Comparison of ENCODE assay signal across 1 fruit fly cellular context in genomic region chr3L:15116536-15116935, dm6.
TF ChIP-seq lines count a peak whose summit lies in the region.

Cep135 (plus strand) TSS chr3L:15116737.

TF ChIP-seq in whole organism, embryonic, 481 proteins besides CTCF, POLR2A, EP300 and RAD21 (continued from another document):
- TF ChIP-seq nom (GFP tag; optimal IDR thresholded peaks at IDR 0.05; lab: Kevin White, UChicago) (peak; percentile 0), Dip2 (GFP tag; IDR thresholded peaks at IDR 0.05; lab: Robert Waterston, UW) (no peak), chm (GFP tag; IDR thresholded peaks at IDR 0.05; lab: Robert Waterston, UW) (no peak), gfzf (GFP tag; optimal IDR thresholded peaks at IDR 0.05; lab: Kevin White, UChicago) (peak; percentile 55), CG12391 (tag; optimal IDR thresholded peaks at IDR 0.05; lab: Kevin White, UChicago) (no peak), Dll (GFP tag; IDR thresholded peaks at IDR 0.05; lab: Robert Waterston, UW; ENCODE audit: partially characterized antibody) (peak; percentile 92), CG4820 (GFP tag; optimal IDR thresholded peaks at IDR 0.05; lab: Kevin White, UChicago) (no peak), CG13287 (GFP tag; IDR thresholded peaks at IDR 0.05; lab: Robert Waterston, UW; ENCODE audit: partially characterized antibody) (peak; percentile 96), CG10267 (tag; optimal IDR thresholded peaks at IDR 0.05; lab: Kevin White, UChicago) (peak; percentile 80), hth (optimal IDR thresholded peaks at IDR 0.05; lab: Kevin White, UChicago) (no peak), lbe (GFP tag; optimal IDR thresholded peaks at IDR 0.05; lab: Kevin White, UChicago) (no peak), Stat92E (GFP tag; optimal IDR thresholded peaks at IDR 0.05; lab: Kevin White, UChicago) (peak in 1 of 3 experiments; percentile 15), her (GFP tag; optimal IDR thresholded peaks at IDR 0.05; lab: Kevin White, UChicago) (no peak), chif (GFP tag; optimal IDR thresholded peaks at IDR 0.05; lab: Kevin White, UChicago) (no peak), CG7839 (tag; optimal IDR thresholded peaks at IDR 0.05; lab: Kevin White, UChicago) (no peak), CG2129 (GFP tag; IDR thresholded peaks at IDR 0.05; lab: Robert Waterston, UW; ENCODE audit: partially characterized antibody) (peak; percentile 48), Opbp (GFP tag; IDR thresholded peaks at IDR 0.05; lab: Robert Waterston, UW; ENCODE audit: partially characterized antibody) (peak; percentile 79; the same call in 2 of the 3 replicates), Lpt (GFP tag; optimal IDR thresholded peaks at IDR 0.05; lab: Kevin White, UChicago) (no peak), lab (GFP tag; optimal IDR thresholded peaks at IDR 0.05; lab: Kevin White, UChicago) (no peak), CG2116 (GFP tag; optimal IDR thresholded peaks at IDR 0.05; lab: Kevin White, UChicago) (peak; percentile 84), Taf1 (GFP tag; IDR thresholded peaks at IDR 0.05; lab: Robert Waterston, UW) (no peak), Ets65A (GFP tag; lab: Kevin White, UChicago) (no peak), amos (GFP tag; IDR thresholded peaks at IDR 0.05; lab: Robert Waterston, UW; ENCODE audit: partially characterized antibody) (peak; percentile 80; the same call in 1 of the 2 replicates), ato (GFP tag; IDR thresholded peaks at IDR 0.05; lab: Robert Waterston, UW; ENCODE audit: partially characterized antibody) (peak; percentile 92), Nf-YC (tag; optimal IDR thresholded peaks at IDR 0.05; lab: Kevin White, UChicago) (no peak), ab (GFP tag; optimal IDR thresholded peaks at IDR 0.05; lab: Kevin White, UChicago) (no peak), otp (GFP tag; IDR thresholded peaks at IDR 0.05; lab: Robert Waterston, UW) (no peak), bbx (GFP tag; IDR thresholded peaks at IDR 0.05; lab: Robert Waterston, UW; ENCODE audit: partially characterized antibody) (peak; percentile 85), cas (GFP tag; IDR thresholded peaks at IDR 0.05; lab: Robert Waterston, UW) (no peak), CG6683 (GFP tag; optimal IDR thresholded peaks at IDR 0.05; lab: Kevin White, UChicago) (no peak), stwl (tag; optimal IDR thresholded peaks at IDR 0.05; lab: Kevin White, UChicago) (peak; percentile 94), Abd-B (GFP tag; optimal IDR thresholded peaks at IDR 0.05; lab: Kevin White, UChicago) (no peak), CG3995 (GFP tag; optimal IDR thresholded peaks at IDR 0.05; lab: Kevin White, UChicago) (no peak), CG16813 (GFP tag; IDR thresholded peaks at IDR 0.05; lab: Robert Waterston, UW; ENCODE audit: partially characterized antibody) (peak; percentile 83), Scr (GFP tag; IDR thresholded peaks at IDR 0.05; lab: Robert Waterston, UW; ENCODE audit: partially characterized antibody) (peak; percentile 82), mld (GFP tag; IDR thresholded peaks at IDR 0.05; lab: Robert Waterston, UW; ENCODE audit: partially characterized antibody) (peak; percentile 93), kni (GFP tag; optimal IDR thresholded peaks at IDR 0.05; lab: Kevin White, UChicago) (no peak), gt (GFP tag; IDR thresholded peaks at IDR 0.05; lab: Robert Waterston, UW) (no peak), hb (GFP tag; IDR thresholded peaks at IDR 0.05; lab: Robert Waterston, UW; ENCODE audit: partially characterized antibody) (peak; percentile 85), pzg (GFP tag; optimal IDR thresholded peaks at IDR 0.05; lab: Kevin White, UChicago) (peak; percentile 71), Bgb (GFP tag; IDR thresholded peaks at IDR 0.05; lab: Robert Waterston, UW; ENCODE audit: partially characterized antibody) (peak; percentile 87), chinmo (GFP tag; IDR thresholded peaks at IDR 0.05; lab: Robert Waterston, UW; ENCODE audit: partially characterized antibody) (peak; percentile 86; the same call in 2 of the 4 replicates), CG9609 (GFP tag; optimal IDR thresholded peaks at IDR 0.05; lab: Kevin White, UChicago) (no peak), CG42726 (GFP tag; IDR thresholded peaks at IDR 0.05; lab: Robert Waterston, UW; ENCODE audit: partially characterized antibody) (peak; percentile 51; the same call in 1 of the 2 replicates), sob (GFP tag; IDR thresholded peaks at IDR 0.05; lab: Robert Waterston, UW) (no peak), YL-1 (GFP tag; optimal IDR thresholded peaks at IDR 0.05; lab: Kevin White, UChicago) (peak; percentile 20), unc-4 (GFP tag; IDR thresholded peaks at IDR 0.05; lab: Robert Waterston, UW; ENCODE audit: partially characterized antibody) (peak; percentile 80), gcm2 (GFP tag; optimal IDR thresholded peaks at IDR 0.05; lab: Kevin White, UChicago) (no peak), Doc3 (GFP tag; IDR thresholded peaks at IDR 0.05; lab: Robert Waterston, UW; ENCODE audit: partially characterized antibody) (peak; percentile 82), HmgZ (tag; optimal IDR thresholded peaks at IDR 0.05; lab: Kevin White, UChicago) (no peak), CG4617 (GFP tag; optimal IDR thresholded peaks at IDR 0.05; lab: Kevin White, UChicago; ENCODE audit: borderline replicate concordance) (peak; percentile 36), vfl (GFP tag; optimal IDR thresholded peaks at IDR 0.05; lab: Kevin White, UChicago) (no peak), CG15601 (tag; optimal IDR thresholded peaks at IDR 0.05; lab: Kevin White, UChicago) (peak; percentile 100), Dp (GFP tag; optimal IDR thresholded peaks at IDR 0.05; lab: Kevin White, UChicago) (peak; percentile 81), pfk (GFP tag; optimal IDR thresholded peaks at IDR 0.05; lab: Kevin White, UChicago) (no peak), Dref (GFP tag; IDR thresholded peaks at IDR 0.05; lab: Robert Waterston, UW) (peak; percentile 90), CG32772 (GFP tag; IDR thresholded peaks at IDR 0.05; lab: Robert Waterston, UW) (no peak), Myb (GFP tag; optimal IDR thresholded peaks at IDR 0.05; lab: Kevin White, UChicago) (peak; percentile 96), CG6791 (GFP tag; IDR thresholded peaks at IDR 0.05; lab: Robert Waterston, UW; ENCODE audit: partially characterized antibody) (peak; percentile 90), sna (GFP tag; IDR thresholded peaks at IDR 0.05; lab: Robert Waterston, UW; ENCODE audit: partially characterized antibody) (peak; percentile 98), CG17829 (tag; optimal IDR thresholded peaks at IDR 0.05; lab: Kevin White, UChicago) (peak; percentile 17), zen2 (GFP tag; IDR thresholded peaks at IDR 0.05; lab: Robert Waterston, UW; ENCODE audit: partially characterized antibody) (peak; percentile 93), CG5180 (GFP tag; optimal IDR thresholded peaks at IDR 0.05; lab: Kevin White, UChicago) (no peak), Ada2b (GFP tag; IDR thresholded peaks at IDR 0.05; lab: Robert Waterston, UW) (no peak), HLH4C (GFP tag; IDR thresholded peaks at IDR 0.05; lab: Robert Waterston, UW; ENCODE audit: partially characterized antibody) (peak; percentile 96), z (GFP tag; IDR thresholded peaks at IDR 0.05; lab: Robert Waterston, UW) (no peak), CG9797 (GFP tag; optimal IDR thresholded peaks at IDR 0.05; lab: Kevin White, UChicago) (peak; percentile 50), CG30020 (tag; optimal IDR thresholded peaks at IDR 0.05; lab: Kevin White, UChicago) (peak; percentile 24), phol (tag; optimal IDR thresholded peaks at IDR 0.05; lab: Kevin White, UChicago) (peak; percentile 3), hbn (GFP tag; IDR thresholded peaks at IDR 0.05; lab: Robert Waterston, UW; ENCODE audit: partially characterized antibody) (peak; percentile 89), CG15479 (GFP tag; optimal IDR thresholded peaks at IDR 0.05; lab: Kevin White, UChicago) (peak; percentile 53), CG12659 (GFP tag; optimal IDR thresholded peaks at IDR 0.05; lab: Kevin White, UChicago) (peak; percentile 28), dati (GFP tag; IDR thresholded peaks at IDR 0.05; lab: Robert Waterston, UW) (no peak), CG30431 (GFP tag; optimal IDR thresholded peaks at IDR 0.05; lab: Kevin White, UChicago) (no peak), Sry-δ (GFP tag; optimal IDR thresholded peaks at IDR 0.05; lab: Kevin White, UChicago) (peak; percentile 60), CG34224 (GFP tag; IDR thresholded peaks at IDR 0.05; lab: Robert Waterston, UW; ENCODE audit: partially characterized antibody) (peak; percentile 95), CG14860 (GFP tag; IDR thresholded peaks at IDR 0.05; lab: Robert Waterston, UW; ENCODE audit: partially characterized antibody) (peak; percentile 86), Chrac-16 (GFP tag; optimal IDR thresholded peaks at IDR 0.05; lab: Kevin White, UChicago) (no peak), kay (GFP tag; optimal IDR thresholded peaks at IDR 0.05; lab: Kevin White, UChicago) (no peak), CG7963 (GFP tag; IDR thresholded peaks at IDR 0.05; lab: Robert Waterston, UW; ENCODE audit: partially characterized antibody) (peak; percentile 86), al (GFP tag; IDR thresholded peaks at IDR 0.05; lab: Robert Waterston, UW) (no peak), CG6689 (GFP tag; IDR thresholded peaks at IDR 0.05; lab: Robert Waterston, UW) (no peak), wdn (GFP tag; IDR thresholded peaks at IDR 0.05; lab: Robert Waterston, UW) (no peak), CG12942 (GFP tag; optimal IDR thresholded peaks at IDR 0.05; lab: Kevin White, UChicago) (no peak), Ets97D (GFP tag; optimal IDR thresholded peaks at IDR 0.05; lab: Kevin White, UChicago) (peak; percentile 23)
